Fruit fly (Drosophila melanogaster) whole organism, embryonic: ENCODE measurements around the gene shf.
A peak's percentile ranks its signal among the peaks of the same experiment; 100 is the strongest.

ENCODE experiments used
- ATbp ChIP-seq: fragments of 200-800 bp; sonication (Bioruptor generic); optimal IDR thresholded peaks from 2 replicates; lab custom pipeline; 2017; ENCODE audit warnings: missing biosample characterization, mild to moderate bottlenecking, missing genetic modification characterization, missing genetic modification reagents
- Atf3 ChIP-seq: fragments of 200-800 bp; sonication (Bioruptor generic); optimal IDR thresholded peaks from 3 replicates; lab custom pipeline; 2016; ENCODE audit warnings: missing biosample characterization, missing genetic modification characterization
- CG10274 ChIP-seq: fragments of 200-800 bp; sonication (Bioruptor generic); optimal IDR thresholded peaks from 3 replicates; lab custom pipeline; 2017; ENCODE audit warnings: missing biosample characterization, mild to moderate bottlenecking, missing genetic modification characterization
- CG10431 ChIP-seq: fragments of 200-800 bp; sonication (Bioruptor generic); optimal IDR thresholded peaks from 3 replicates; lab custom pipeline; 2018; ENCODE audit warnings: missing biosample characterization, mild to moderate bottlenecking, missing genetic modification characterization
- CG11247 ChIP-seq: fragments of 200-800 bp; sonication (Bioruptor generic); IDR thresholded peaks from 2 replicates; pipeline ENCODE4 v1.3.6; 2022; ENCODE audit warnings: missing biosample characterization, missing genetic modification characterization
- CG12236 ChIP-seq: fragments of 200-800 bp; sonication (Bioruptor generic); optimal IDR thresholded peaks from 2 replicates; lab custom pipeline; 2016; ENCODE audit warnings: missing biosample characterization, missing genetic modification characterization
- CG12744 ChIP-seq: fragments of 200-800 bp; sonication (Bioruptor generic); optimal IDR thresholded peaks from 2 replicates; lab custom pipeline; 2016; ENCODE audit warnings: missing biosample characterization, missing genetic modification characterization
- CG14667 ChIP-seq: fragments of 200-800 bp; sonication (Bioruptor generic); IDR thresholded peaks from 2 replicates; pipeline ENCODE4 v1.3.6; 2022; ENCODE audit warnings: missing biosample characterization, missing genetic modification characterization
- CG1602 ChIP-seq: fragments of 200-800 bp; sonication (Bioruptor generic); optimal IDR thresholded peaks from 3 replicates; lab custom pipeline; 2016; ENCODE audit warnings: missing biosample characterization, missing genetic modification characterization
- CG16779 ChIP-seq: fragments of 200-800 bp; sonication (Bioruptor generic); IDR thresholded peaks from 2 replicates; pipeline ENCODE4 v1.3.6; 2022; ENCODE audit warnings: missing biosample characterization, missing genetic modification characterization
- CG3726 ChIP-seq: fragments of 200-800 bp; sonication (Bioruptor generic); IDR thresholded peaks from 3 replicates; pipeline ENCODE4, ENCODE4 v1.3.6; 2022; ENCODE audit warnings: missing biosample characterization, missing genetic modification characterization
- CG4360 ChIP-seq: fragments of 200-800 bp; sonication (Bioruptor generic); IDR thresholded peaks from 2 replicates; pipeline ENCODE4 v1.3.6; 2022; ENCODE audit warnings: missing biosample characterization, missing genetic modification characterization
- CG4404 ChIP-seq: fragments of 200-800 bp; sonication (Bioruptor generic); IDR thresholded peaks from 2 replicates; pipeline ENCODE4 v1.3.6; 2022; ENCODE audit warnings: missing biosample characterization, missing genetic modification characterization
- CG7372 ChIP-seq: fragments of 200-800 bp; sonication (Bioruptor generic); IDR thresholded peaks from 2 replicates; pipeline ENCODE4 v1.3.6; 2022; ENCODE audit warnings: missing biosample characterization, missing genetic modification characterization
- CG7556 ChIP-seq: fragments of 200-800 bp; sonication (Bioruptor generic); optimal IDR thresholded peaks from 2 replicates; lab custom pipeline; 2017; ENCODE audit warnings: missing biosample characterization, mild to moderate bottlenecking, missing genetic modification characterization
- CG7839 ChIP-seq: fragments of 200-800 bp; sonication (Bioruptor generic); optimal IDR thresholded peaks from 3 replicates; lab custom pipeline; 2018; ENCODE audit warnings: missing biosample characterization, mild to moderate bottlenecking, missing genetic modification characterization, moderate library complexity
- CG7928 ChIP-seq: fragments of 200-800 bp; sonication (Bioruptor generic); optimal IDR thresholded peaks from 2 replicates; lab custom pipeline; 2017; ENCODE audit warnings: missing biosample characterization, mild to moderate bottlenecking, missing genetic modification characterization
- CG7987 ChIP-seq: fragments of 200-800 bp; sonication (Bioruptor generic); optimal IDR thresholded peaks from 2 replicates; lab custom pipeline; 2018; ENCODE audit warnings: missing biosample characterization, mild to moderate bottlenecking, missing genetic modification characterization, moderate library complexity
- CHES-1-like ChIP-seq: fragments of 200-800 bp; sonication (Bioruptor generic); optimal IDR thresholded peaks from 2 replicates; lab custom pipeline; 2016; ENCODE audit warnings: missing biosample characterization, missing genetic modification characterization
- CrebB ChIP-seq: fragments of 200-800 bp; sonication (Bioruptor generic); optimal IDR thresholded peaks from 3 replicates; lab custom pipeline; 2018; ENCODE audit warnings: missing biosample characterization, mild to moderate bottlenecking, missing genetic modification characterization
- H2.0 ChIP-seq: fragments of 200-800 bp; sonication (Bioruptor generic); IDR thresholded peaks from 2 replicates; pipeline ENCODE4 v1.3.6; 2022; ENCODE audit warnings: missing biosample characterization, missing genetic modification characterization
- Hey ChIP-seq: fragments of 200-800 bp; sonication (Bioruptor generic); optimal IDR thresholded peaks from 3 replicates; lab custom pipeline; 2018; ENCODE audit warnings: missing biosample characterization, mild to moderate bottlenecking, missing genetic modification characterization
- Hr78 ChIP-seq, 2 experiments: fragments of 200-800 bp in 1 of 2; fragments of >200 bp in 1 of 2; sonication (Bioruptor generic) in 1 of 2; optimal IDR thresholded peaks; 2 replicates each; lab custom pipeline; 2017 to 2019; ENCODE audit warnings: missing biosample characterization in 2 of 2, missing genetic modification characterization in 2 of 2, mild to moderate bottlenecking in 1 of 2, moderate library complexity in 1 of 2
- Kr ChIP-seq: fragments of 200-800 bp; sonication (Bioruptor generic); optimal IDR thresholded peaks from 2 replicates; lab custom pipeline; 2017; ENCODE audit warnings: missing biosample characterization, mild to moderate bottlenecking, missing genetic modification characterization
- Nf-YC ChIP-seq: fragments of 200-800 bp; optimal IDR thresholded peaks from 3 replicates; lab custom pipeline; 2019; ENCODE audit warnings: missing biosample characterization, mild to moderate bottlenecking, missing genetic modification characterization, moderate library complexity
- Oaz ChIP-seq: fragments of 200-800 bp; sonication (Bioruptor generic); IDR thresholded peaks from 2 replicates; pipeline ENCODE4 v1.3.6; 2022; ENCODE audit warnings: missing biosample characterization, missing genetic modification characterization
- Opbp ChIP-seq: fragments of 200-800 bp; sonication (Bioruptor generic); IDR thresholded peaks from 3 replicates; pipeline ENCODE4 v1.3.6; 2022; ENCODE audit warnings: missing biosample characterization, missing genetic modification characterization; ENCODE audit not compliant: partially characterized antibody
- PHDP ChIP-seq: fragments of 200-800 bp; sonication (Bioruptor generic); optimal IDR thresholded peaks from 3 replicates; lab custom pipeline; 2018; ENCODE audit warnings: missing biosample characterization, mild to moderate bottlenecking, missing genetic modification characterization, moderate library complexity
- Scr ChIP-seq: fragments of 200-800 bp; sonication (Bioruptor generic); IDR thresholded peaks from 2 replicates; pipeline ENCODE4 v1.3.6; 2022; ENCODE audit warnings: missing biosample characterization, missing genetic modification characterization; ENCODE audit not compliant: partially characterized antibody
- al ChIP-seq: fragments of 200-800 bp; sonication (Bioruptor generic); IDR thresholded peaks from 2 replicates; pipeline ENCODE4 v1.3.6; 2022; ENCODE audit warnings: missing biosample characterization, missing genetic modification characterization
- aop ChIP-seq: fragments of 200-800 bp; sonication (Bioruptor generic); IDR thresholded peaks from 2 replicates; pipeline ENCODE4 v1.3.6; 2022; ENCODE audit warnings: missing biosample characterization, missing genetic modification characterization
- chn ChIP-seq: fragments of 200-800 bp; sonication (Bioruptor generic); optimal IDR thresholded peaks from 2 replicates; lab custom pipeline; 2016; ENCODE audit warnings: missing biosample characterization, missing genetic modification characterization
- ci ChIP-seq: fragments of 200-800 bp; sonication (Bioruptor generic); IDR thresholded peaks from 3 replicates; pipeline ENCODE4 v1.3.6; 2022; ENCODE audit warnings: missing biosample characterization, missing genetic modification characterization
- crol ChIP-seq: fragments of 200-800 bp; sonication (Bioruptor generic); IDR thresholded peaks from 2 replicates; pipeline ENCODE4 v1.3.6; 2022; ENCODE audit warnings: missing biosample characterization, missing genetic modification characterization
- fd102C ChIP-seq: fragments of 200-800 bp; sonication (Bioruptor generic); optimal IDR thresholded peaks from 2 replicates; lab custom pipeline; 2018; ENCODE audit warnings: missing biosample characterization, mild to moderate bottlenecking, missing genetic modification characterization, moderate library complexity
- gsb-n ChIP-seq: fragments of 200-800 bp; sonication (Bioruptor generic); optimal IDR thresholded peaks from 3 replicates; lab custom pipeline; 2018; ENCODE audit warnings: missing biosample characterization, mild to moderate bottlenecking, missing genetic modification characterization
- gt ChIP-seq: fragments of 200-800 bp; sonication (Bioruptor generic); IDR thresholded peaks from 2 replicates; pipeline ENCODE4 v1.3.6; 2022; ENCODE audit warnings: missing biosample characterization, missing genetic modification characterization
- hb ChIP-seq: fragments of 200-800 bp; sonication (Bioruptor generic); IDR thresholded peaks from 3 replicates; pipeline ENCODE4 v1.3.6; 2022; ENCODE audit warnings: missing biosample characterization, missing genetic modification characterization; ENCODE audit not compliant: partially characterized antibody
- insv ChIP-seq, 2 experiments: fragments of 200-800 bp; sonication (Bioruptor generic); optimal IDR thresholded peaks; 3 replicates each; lab custom pipeline; 2016 to 2018; ENCODE audit warnings: missing biosample characterization in 2 of 2, missing genetic modification characterization in 2 of 2
- kay ChIP-seq: fragments of 200-800 bp; sonication (Bioruptor generic); optimal IDR thresholded peaks from 2 replicates; lab custom pipeline; 2016; ENCODE audit warnings: missing biosample characterization, missing genetic modification characterization
- lola ChIP-seq, 3 experiments: fragments of >200 bp in 2 of 3; fragments of 200-800 bp in 1 of 3; sonication (Bioruptor generic) in 1 of 3; optimal IDR thresholded peaks; 2 replicates each; lab custom pipeline; 2017 to 2019; ENCODE audit warnings: missing biosample characterization in 3 of 3, missing genetic modification characterization in 3 of 3, mild to moderate bottlenecking in 1 of 3, moderate library complexity in 1 of 3
- maf-S ChIP-seq: fragments of 200-800 bp; sonication (Bioruptor generic); optimal IDR thresholded peaks from 2 replicates; lab custom pipeline; 2016; ENCODE audit warnings: missing biosample characterization, missing genetic modification characterization
- onecut ChIP-seq: fragments of 200-800 bp; sonication (Bioruptor generic); IDR thresholded peaks from 2 replicates; pipeline ENCODE4 v1.3.6; 2022; ENCODE audit warnings: missing biosample characterization, missing genetic modification characterization
- org-1 ChIP-seq: fragments of 200-800 bp; sonication (Bioruptor generic); optimal IDR thresholded peaks from 2 replicates; lab custom pipeline; 2017; ENCODE audit warnings: missing biosample characterization, missing genetic modification characterization
- pnt ChIP-seq: fragments of 200-800 bp; sonication (Bioruptor generic); optimal IDR thresholded peaks from 3 replicates; lab custom pipeline; 2016; ENCODE audit warnings: missing biosample characterization, missing genetic modification characterization
- salm ChIP-seq: fragments of 200-800 bp; sonication (Bioruptor generic); optimal IDR thresholded peaks from 2 replicates; lab custom pipeline; 2018; ENCODE audit warnings: missing biosample characterization, mild to moderate bottlenecking, missing genetic modification characterization
- sr ChIP-seq: fragments of 200-800 bp; sonication (Bioruptor generic); IDR thresholded peaks from 3 replicates; pipeline ENCODE4 v1.3.6; 2022; ENCODE audit warnings: missing biosample characterization, missing genetic modification characterization
- toy ChIP-seq: fragments of 200-800 bp; sonication (Bioruptor generic); IDR thresholded peaks from 2 replicates; pipeline ENCODE4 v1.3.6; 2022; ENCODE audit warnings: missing biosample characterization, missing genetic modification characterization
- tup ChIP-seq: fragments of 200-800 bp; sonication (Bioruptor generic); optimal IDR thresholded peaks from 2 replicates; lab custom pipeline; 2016; ENCODE audit warnings: missing biosample characterization, mild to moderate bottlenecking, missing genetic modification characterization, moderate library complexity
- tx ChIP-seq: fragments of 200-800 bp; sonication (Bioruptor generic); optimal IDR thresholded peaks from 2 replicates; lab custom pipeline; 2016; ENCODE audit warnings: missing biosample characterization, missing genetic modification characterization
- wor ChIP-seq: fragments of 200-800 bp; sonication (Bioruptor generic); IDR thresholded peaks from 2 replicates; pipeline ENCODE4 v1.3.6; 2022; ENCODE audit warnings: missing biosample characterization, missing genetic modification characterization

shf gene

dm6 chrX:6793390-6793789 lies 13.9 kb upstream of the shf start (continued):
- no peak for TF ChIP-seq Hr78 (GFP tag; optimal IDR thresholded peaks at IDR 0.05; lab: Kevin White, UChicago)
- TF ChIP-seq sr (GFP tag; lab: Robert Waterston, UW) = 0 out of 3 replicates have a peak, but pooled peaks have one; percentile 33
- no peak for TF ChIP-seq Hey (tag; lab: Kevin White, UChicago)
- peak; percentile 77 for TF ChIP-seq CG7372 (GFP tag; lab: Robert Waterston, UW)
- TF ChIP-seq ci (GFP tag; lab: Robert Waterston, UW) = peak; percentile 87
- peak; percentile 56 for TF ChIP-seq CG11247 (GFP tag; lab: Robert Waterston, UW)
- peak; percentile 49; the same call in 1 of the 2 replicates for TF ChIP-seq aop (GFP tag; lab: Robert Waterston, UW)
- TF ChIP-seq CG1602 (GFP tag; lab: Kevin White, UChicago) = peak; percentile 25
- TF ChIP-seq wor (GFP tag; lab: Robert Waterston, UW) = peak; percentile 58
- 0 out of 2 replicates have a peak, but pooled peaks have one; percentile 38 for TF ChIP-seq Oaz (GFP tag; lab: Robert Waterston, UW)
- TF ChIP-seq H2.0 (GFP tag; lab: Robert Waterston, UW) = peak; percentile 78
- TF ChIP-seq onecut (GFP tag; lab: Robert Waterston, UW) = peak; percentile 41; the same call in 1 of the 2 replicates
- no peak for TF ChIP-seq Nf-YC (tag; lab: Kevin White, UChicago)
- no peak for TF ChIP-seq CG7928
- peak; percentile 42 for TF ChIP-seq salm (tag; lab: Kevin White, UChicago)
- peak; percentile 43 for TF ChIP-seq CG10274
- TF ChIP-seq toy (GFP tag; lab: Robert Waterston, UW) = peak; percentile 65
- TF ChIP-seq kay (GFP tag; lab: Kevin White, UChicago) = no peak
- no peak for TF ChIP-seq hb (GFP tag; lab: Robert Waterston, UW)
- peak; percentile 68 for TF ChIP-seq PHDP (tag; lab: Kevin White, UChicago)
- no peak for TF ChIP-seq insv (GFP tag; optimal IDR thresholded peaks at IDR 0.05; lab: Kevin White, UChicago)
- peak; percentile 44 for TF ChIP-seq maf-S (GFP tag; lab: Kevin White, UChicago)
- TF ChIP-seq al (GFP tag; lab: Robert Waterston, UW) = peak; percentile 83
- TF ChIP-seq CG12236 (GFP tag; lab: Kevin White, UChicago) = no peak
- TF ChIP-seq pnt = peak; percentile 54
- no peak for TF ChIP-seq CG10431 (GFP tag; lab: Kevin White, UChicago)
- peak; percentile 43 for TF ChIP-seq CG7556 (GFP tag; lab: Kevin White, UChicago)
- TF ChIP-seq CrebB (tag; lab: Kevin White, UChicago) = peak; percentile 38
- no peak for TF ChIP-seq lola (GFP tag; optimal IDR thresholded peaks at IDR 0.05; lab: Kevin White, UChicago)
- peak; percentile 37; the same call in 1 of the 2 replicates for TF ChIP-seq CG16779 (GFP tag; lab: Robert Waterston, UW)
- TF ChIP-seq org-1 = peak; percentile 52
- TF ChIP-seq Atf3 (GFP tag; lab: Kevin White, UChicago) = no peak
- TF ChIP-seq ATbp (GFP tag; lab: Kevin White, UChicago) = peak; percentile 62
- TF ChIP-seq CG4360 (GFP tag; lab: Robert Waterston, UW) = no peak
- no peak for TF ChIP-seq gt (GFP tag; lab: Robert Waterston, UW)
- peak; percentile 63 for TF ChIP-seq CG14667 (GFP tag; lab: Robert Waterston, UW)
- TF ChIP-seq CG7987 = peak; percentile 42
- no peak for TF ChIP-seq gsb-n
- TF ChIP-seq CG4404 (GFP tag; lab: Robert Waterston, UW) = no peak
- TF ChIP-seq tup = peak; percentile 5
- TF ChIP-seq CHES-1-like (GFP tag; lab: Kevin White, UChicago) = peak; percentile 56
- TF ChIP-seq fd102C = no peak
- peak; percentile 79 for TF ChIP-seq CG7839 (tag; lab: Kevin White, UChicago)
- peak; percentile 67 for TF ChIP-seq chn
- no peak for TF ChIP-seq CG3726 (GFP tag; lab: Robert Waterston, UW)
- no peak for TF ChIP-seq Scr (GFP tag; lab: Robert Waterston, UW)
- TF ChIP-seq tx (GFP tag; lab: Kevin White, UChicago) = peak; percentile 42
- peak; percentile 68 for TF ChIP-seq CG12744
- no peak for TF ChIP-seq crol (GFP tag; lab: Robert Waterston, UW)
- TF ChIP-seq Kr (GFP tag; lab: Kevin White, UChicago) = no peak
- no peak for TF ChIP-seq Opbp (GFP tag; lab: Robert Waterston, UW)
